Worm (Caenorhabditis elegans) whole organism, L4/young adult: Measurements from ENCODE around the gene Y116F11B.7.

Experiments
- W03F9.2 ChIP-seq: fragments of 150-350 bp; optimal IDR thresholded peaks from 2 replicates; lab custom pipeline; 2014; ENCODE audit warnings: missing biosample characterization, missing genetic modification characterization
- dao-5 ChIP-seq: sonication (generic microtip); optimal IDR thresholded peaks from 2 replicates; lab custom pipeline; 2016; ENCODE audit warnings: missing genotype, missing genetic modification characterization, moderate library complexity, missing compliant biosample characterization
- him-1 ChIP-seq: sonication (generic microtip); optimal IDR thresholded peaks from 2 replicates; lab custom pipeline; 2016; ENCODE audit warnings: missing genotype, missing genetic modification reagents, missing genetic modification characterization, missing compliant biosample characterization

The Y116F11B.7 gene

DNA sequence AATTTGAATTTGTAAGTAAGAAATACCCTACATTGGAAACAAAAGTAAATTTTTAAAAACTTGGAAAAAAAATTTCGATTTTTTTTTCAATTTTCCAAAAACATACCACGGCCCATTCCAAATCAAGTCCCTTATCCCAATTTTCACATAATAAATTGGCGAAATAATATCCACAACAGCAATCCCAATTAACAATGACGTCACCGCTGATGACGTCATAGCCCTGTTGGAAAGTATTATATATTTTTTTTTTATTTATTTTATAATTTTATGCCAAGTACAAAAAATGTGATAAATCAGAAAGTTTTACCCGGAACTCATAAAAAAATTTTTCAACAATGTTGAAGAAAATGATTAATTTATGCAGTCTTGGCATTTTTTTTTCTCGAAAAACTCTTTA is 5.5 kb downstream of the Y116F11B.7 start:
- no peak for TF ChIP-seq W03F9.2 (tag; lab: Kevin White, UChicago)

DNA sequence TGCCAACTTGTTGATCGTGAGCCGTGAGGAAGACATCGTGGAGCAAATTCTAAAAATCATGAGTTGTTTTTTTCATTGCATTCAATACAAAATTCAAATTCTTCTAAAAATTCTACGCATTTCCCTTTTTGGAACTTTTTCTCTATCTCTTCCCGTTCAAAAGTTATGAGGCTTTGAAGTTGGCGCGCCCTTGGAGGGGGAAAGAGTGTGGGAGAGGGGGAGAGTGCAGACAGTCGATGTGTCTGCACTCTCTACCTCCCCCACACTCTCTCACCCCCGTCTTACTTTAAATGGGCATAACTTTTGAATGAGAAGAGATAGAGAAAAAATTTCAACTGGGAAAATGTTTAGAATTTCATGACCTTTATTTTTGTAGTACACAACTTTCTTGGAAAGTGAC is 8.2 kb downstream of the Y116F11B.7 start:
- TF ChIP-seq him-1 (tag; lab: Kevin White, UChicago): no peak
- no peak for TF ChIP-seq W03F9.2 (tag; lab: Kevin White, UChicago)
- TF ChIP-seq dao-5 (tag; lab: Kevin White, UChicago): no peak

ce11 chrV:19856933-19857332 is 8.8 kb downstream of the Y116F11B.7 start:
- TF ChIP-seq W03F9.2 (tag; lab: Kevin White, UChicago) (no peak), him-1 (tag; lab: Kevin White, UChicago) (no peak), dao-5 (tag; lab: Kevin White, UChicago) (no peak)

DNA sequence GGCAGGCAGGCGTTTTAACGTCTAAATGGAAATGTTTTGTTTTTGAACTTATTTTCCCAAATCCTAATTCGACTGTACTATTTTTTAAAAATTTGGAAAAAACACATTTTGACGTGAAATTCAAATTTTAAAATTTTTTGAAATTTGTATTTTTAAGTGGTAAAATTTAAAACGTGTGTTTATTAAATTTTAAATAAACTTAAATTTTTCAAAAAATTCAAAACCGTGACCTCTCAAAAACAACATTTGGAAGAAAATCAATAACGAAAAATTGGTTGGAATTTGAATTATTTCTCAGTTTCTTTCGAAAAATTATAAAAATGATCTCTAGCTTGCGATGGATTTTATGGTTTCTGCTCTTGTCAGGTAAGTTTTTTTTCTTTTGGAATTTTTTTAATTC is 9.2 kb downstream of the Y116F11B.7 start, which contains the start of gene Y116F11B.8:
Y116F11B.8 (plus strand) TSS at position 301 of the 400 bp plus-strand sequence.
- TF ChIP-seq W03F9.2 (tag; lab: Kevin White, UChicago) (no peak), dao-5 (tag; lab: Kevin White, UChicago) (no peak), him-1 (tag; lab: Kevin White, UChicago) (no peak)

DNA sequence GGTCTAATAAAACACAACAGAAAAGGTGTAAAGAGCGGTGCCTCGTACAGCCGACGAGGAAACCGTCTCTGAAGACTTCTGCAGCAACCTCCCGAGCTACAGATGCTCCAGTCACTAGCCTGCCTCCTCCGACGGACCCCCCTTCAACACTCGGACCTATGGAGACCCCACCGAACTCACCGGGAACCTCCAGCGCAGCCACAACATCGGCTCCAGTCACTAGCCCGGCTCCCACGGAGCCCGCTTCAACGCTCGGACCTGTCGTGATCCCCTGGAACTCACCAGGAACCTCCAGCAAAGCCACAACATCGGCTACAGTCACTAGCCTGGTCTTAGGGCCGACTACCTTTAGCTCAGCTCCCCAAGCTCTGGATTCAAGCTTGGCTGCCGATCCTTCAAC is 12.1 kb downstream of the Y116F11B.7 start:
- no peak for TF ChIP-seq him-1 (tag; lab: Kevin White, UChicago)
- TF ChIP-seq dao-5 (tag; lab: Kevin White, UChicago): no peak
- TF ChIP-seq W03F9.2 (tag; lab: Kevin White, UChicago): no peak

- TF ChIP-seq him-1 (tag; lab: Kevin White, UChicago) (no peak), W03F9.2 (tag; lab: Kevin White, UChicago) (no peak), dao-5 (tag; lab: Kevin White, UChicago) (no peak)
These were observed 19.8 kb downstream of the Y116F11B.7 start, which contains the start of gene Y116F11B.9 for ce11 chrV:19867883-19868282. Y116F11B.9 (minus strand) TSS chrV:19867983.

DNA sequence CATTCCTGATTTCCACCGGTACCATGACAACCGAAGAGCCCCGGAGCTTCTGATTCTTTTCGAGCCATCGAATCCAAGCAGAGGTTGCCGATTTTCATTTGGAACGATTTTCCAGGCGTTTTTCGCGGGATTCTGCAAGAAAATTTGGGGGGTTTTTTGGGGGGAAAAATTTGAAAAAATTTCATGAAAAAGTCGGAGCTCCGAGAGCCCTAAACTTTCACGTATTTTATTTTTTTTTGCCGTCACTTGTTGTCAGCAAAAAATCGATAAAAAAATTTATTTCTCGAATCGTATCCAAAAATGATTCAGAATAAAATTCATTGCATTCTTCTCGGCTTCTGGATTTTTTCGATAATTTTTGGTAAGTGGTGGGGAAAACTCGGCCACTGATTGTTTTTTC is 34.8 kb downstream of the Y116F11B.7 start, which contains the start of gene Y116F11B.13:
Y116F11B.13 (plus strand) TSS at position 301 of the 400 bp plus-strand sequence.
- TF ChIP-seq W03F9.2 (tag; lab: Kevin White, UChicago) (no peak), dao-5 (tag; lab: Kevin White, UChicago) (no peak), him-1 (tag; lab: Kevin White, UChicago) (no peak)

ce11 chrV:19895250-19895649 is 47.1 kb downstream of the Y116F11B.7 start, which contains the start of gene gly-4:
gly-4 (minus strand) TSS chrV:19895350.
- no peak for TF ChIP-seq dao-5 (tag; lab: Kevin White, UChicago)
- TF ChIP-seq him-1 (tag; lab: Kevin White, UChicago): no peak
- no peak for TF ChIP-seq W03F9.2 (tag; lab: Kevin White, UChicago)

- TF ChIP-seq W03F9.2 (tag; lab: Kevin White, UChicago): peak; percentile 25
- TF ChIP-seq him-1 (tag; lab: Kevin White, UChicago): no peak
- TF ChIP-seq dao-5 (tag; lab: Kevin White, UChicago): no peak
These were observed 49.4 kb downstream of the Y116F11B.7 start for ce11 chrV:19897557-19897956.

- TF ChIP-seq W03F9.2 (tag; lab: Kevin White, UChicago) (no peak), dao-5 (tag; lab: Kevin White, UChicago) (no peak), him-1 (tag; lab: Kevin White, UChicago) (no peak)
These were observed 49.9 kb downstream of the Y116F11B.7 start for ce11 chrV:19897982-19898381.

ce11 chrV:19899167-19899566 is 51.1 kb downstream of the Y116F11B.7 start, which contains the start of gene Y116F11B.14:
Y116F11B.14 (plus strand) TSS chrV:19899467.
- TF ChIP-seq dao-5 (tag; lab: Kevin White, UChicago) (no peak), him-1 (tag; lab: Kevin White, UChicago) (no peak)

- no peak for TF ChIP-seq W03F9.2 (tag; lab: Kevin White, UChicago)
- no peak for TF ChIP-seq dao-5 (tag; lab: Kevin White, UChicago)
- TF ChIP-seq him-1 (tag; lab: Kevin White, UChicago): no peak
These were observed 53.7 kb downstream of the Y116F11B.7 start for ce11 chrV:19901826-19902225.

DNA sequence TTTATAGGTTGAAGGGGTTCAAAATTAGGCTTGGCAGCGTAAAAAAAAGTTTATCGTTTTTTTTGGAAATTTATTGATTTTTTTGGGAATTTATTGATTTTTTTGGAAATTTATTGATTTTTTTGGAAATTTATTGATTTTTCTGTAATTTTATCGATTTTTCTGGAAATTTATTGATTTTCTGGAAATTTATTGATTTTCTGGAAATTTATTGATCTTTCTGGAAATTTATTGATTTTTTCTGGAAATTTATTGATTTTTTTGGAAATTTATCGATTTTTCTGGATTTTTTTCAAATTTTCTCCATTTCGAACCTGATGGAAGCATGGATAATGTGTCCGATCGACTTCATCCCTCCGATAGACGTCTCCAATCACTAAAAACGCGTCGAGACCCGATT is 56.7 kb downstream of the Y116F11B.7 start:
- TF ChIP-seq dao-5 (tag; lab: Kevin White, UChicago): no peak
- no peak for TF ChIP-seq him-1 (tag; lab: Kevin White, UChicago)
- no peak for TF ChIP-seq W03F9.2 (tag; lab: Kevin White, UChicago)
